Worm (Caenorhabditis elegans) whole organism, L3 larva: ENCODE measurements around the gene srh-159.
A peak's percentile ranks its signal among the peaks of the same experiment; 100 is the strongest.

Experiments
- R02D3.7 ChIP-seq: fragments of 150-350 bp; optimal IDR thresholded peaks from 2 replicates; lab custom pipeline; 2014; ENCODE audit warnings: missing biosample characterization, missing genetic modification characterization
- ZK546.5 ChIP-seq: sonication (generic microtip); optimal IDR thresholded peaks from 2 replicates; lab custom pipeline; 2017; ENCODE audit warnings: missing biosample characterization, missing genetic modification characterization
- aly-2 ChIP-seq: fragments of 150-350 bp; optimal IDR thresholded peaks from 2 replicates; lab custom pipeline; 2014; ENCODE audit warnings: missing biosample characterization, missing genetic modification characterization
- ama-1 ChIP-seq: fragments of 150-350 bp; optimal IDR thresholded peaks from 2 replicates; lab custom pipeline; 2018
- ceh-16 ChIP-seq: sonication (generic microtip); optimal IDR thresholded peaks from 2 replicates; lab custom pipeline; 2017; ENCODE audit warnings: missing biosample characterization, missing genetic modification characterization
- ceh-28 ChIP-seq: fragments of 150-350 bp; optimal IDR thresholded peaks from 2 replicates; lab custom pipeline; 2014; ENCODE audit warnings: missing biosample characterization, missing genetic modification reagents, missing genetic modification characterization
- ceh-9 ChIP-seq: sonication (generic microtip); optimal IDR thresholded peaks from 2 replicates; lab custom pipeline; 2018; ENCODE audit warnings: missing biosample characterization, missing genetic modification characterization
- egl-27 ChIP-seq: sonication (generic microtip); optimal IDR thresholded peaks from 4 replicates; lab custom pipeline; 2017; ENCODE audit warnings: missing biosample characterization, missing genetic modification reagents, missing genetic modification characterization
- egl-5 ChIP-seq: fragments of 150-350 bp; optimal IDR thresholded peaks from 2 replicates; lab custom pipeline; 2017; ENCODE audit warnings: missing biosample characterization, missing genetic modification reagents, missing genetic modification characterization, inconsistent platforms
- elt-1 ChIP-seq: fragments of 150-350 bp; optimal IDR thresholded peaks from 2 replicates; lab custom pipeline; 2014; ENCODE audit warnings: missing biosample characterization, missing genetic modification characterization
- elt-2 ChIP-seq: sonication (generic microtip); optimal IDR thresholded peaks from 2 replicates; lab custom pipeline; 2016; ENCODE audit warnings: missing genetic modification reagents, mild to moderate bottlenecking, missing genetic modification characterization, missing compliant biosample characterization
- elt-3 ChIP-seq, 3 experiments: fragments of 150-350 bp in 1 of 3; sonication (generic microtip) in 2 of 3; optimal IDR thresholded peaks; 2 replicates in 2 of 3; 4 replicates in 1 of 3; lab custom pipeline; 2014 to 2017; ENCODE audit warnings: missing biosample characterization in 3 of 3, missing genetic modification characterization in 3 of 3
- eor-1 ChIP-seq, 2 experiments: fragments of 150-350 bp; optimal IDR thresholded peaks; 2 replicates each; lab custom pipeline; 2014 to 2018; ENCODE audit warnings: missing biosample characterization in 2 of 2, missing genetic modification characterization in 2 of 2
- fkh-10 ChIP-seq: sonication (generic microtip); optimal IDR thresholded peaks from 2 replicates; lab custom pipeline; 2017; ENCODE audit warnings: missing biosample characterization, missing genetic modification reagents, missing genetic modification characterization
- fos-1 ChIP-seq: fragments of 150-350 bp; optimal IDR thresholded peaks from 2 replicates; lab custom pipeline; 2014; ENCODE audit warnings: missing biosample characterization, missing genetic modification characterization
- hmg-11 ChIP-seq: sonication (generic microtip); optimal IDR thresholded peaks from 2 replicates; lab custom pipeline; 2016; ENCODE audit warnings: missing genetic modification characterization, missing compliant biosample characterization
- jun-1 ChIP-seq: fragments of 150-350 bp; optimal IDR thresholded peaks from 2 replicates; lab custom pipeline; 2014; ENCODE audit warnings: missing biosample characterization, missing genetic modification reagents, missing genetic modification characterization
- lin-15B ChIP-seq: fragments of 150-350 bp; optimal IDR thresholded peaks from 2 replicates; lab custom pipeline; 2014; ENCODE audit warnings: missing biosample characterization, missing genetic modification characterization
- lin-39 ChIP-seq: fragments of 150-350 bp; optimal IDR thresholded peaks from 2 replicates; lab custom pipeline; 2018; ENCODE audit warnings: missing biosample characterization, missing genetic modification reagents, missing genetic modification characterization
- lsy-12 ChIP-seq: sonication (generic microtip); optimal IDR thresholded peaks from 2 replicates; lab custom pipeline; 2016; ENCODE audit warnings: mild to moderate bottlenecking, missing genetic modification characterization, missing compliant biosample characterization
- mdl-1 ChIP-seq: fragments of 150-350 bp; optimal IDR thresholded peaks from 2 replicates; lab custom pipeline; 2014; ENCODE audit warnings: missing biosample characterization, missing genetic modification characterization
- mml-1 ChIP-seq: fragments of 150-350 bp; sonication (generic microtip); optimal IDR thresholded peaks from 3 replicates; lab custom pipeline; 2014; ENCODE audit warnings: missing biosample characterization, missing genetic modification characterization
- nfya-1 ChIP-seq: sonication (generic microtip); optimal IDR thresholded peaks from 2 replicates; lab custom pipeline; 2017; ENCODE audit warnings: missing genetic modification characterization, mild to moderate bottlenecking, missing compliant biosample characterization, antibody characterized with exemption, moderate library complexity; ENCODE audit not compliant: insufficient read depth
- nhr-11 ChIP-seq: fragments of 150-350 bp; optimal IDR thresholded peaks from 2 replicates; lab custom pipeline; 2014; ENCODE audit warnings: missing biosample characterization, missing genetic modification characterization
- nhr-12 ChIP-seq: fragments of 150-350 bp; optimal IDR thresholded peaks from 2 replicates; lab custom pipeline; 2014; ENCODE audit warnings: missing biosample characterization, missing genetic modification characterization
- nhr-25 ChIP-seq: sonication (generic microtip); optimal IDR thresholded peaks from 2 replicates; lab custom pipeline; 2017; ENCODE audit warnings: missing biosample characterization, missing genetic modification characterization
- nhr-43 ChIP-seq: sonication (generic microtip); optimal IDR thresholded peaks from 2 replicates; lab custom pipeline; 2016; ENCODE audit warnings: mild to moderate bottlenecking, missing genetic modification characterization, missing compliant biosample characterization; ENCODE audit not compliant: poor library complexity, severe bottlenecking
- nhr-67 ChIP-seq: fragments of 150-350 bp; optimal IDR thresholded peaks from 2 replicates; lab custom pipeline; 2014; ENCODE audit warnings: missing biosample characterization, missing genetic modification characterization
- nhr-77 ChIP-seq: fragments of 150-350 bp; optimal IDR thresholded peaks from 2 replicates; lab custom pipeline; 2014; ENCODE audit warnings: missing biosample characterization, missing genetic modification characterization
- pqm-1 ChIP-seq: fragments of 150-350 bp; optimal IDR thresholded peaks from 2 replicates; lab custom pipeline; 2017; ENCODE audit warnings: missing biosample characterization, missing genetic modification characterization, inconsistent platforms
- sea-2 ChIP-seq: fragments of 150-350 bp; sonication (generic microtip); optimal IDR thresholded peaks from 4 replicates; lab custom pipeline; 2014; ENCODE audit warnings: missing biosample characterization, missing genetic modification reagents, missing genetic modification characterization
- snpc-4 ChIP-seq: fragments of 150-350 bp; optimal IDR thresholded peaks from 2 replicates; lab custom pipeline; 2014; ENCODE audit warnings: missing biosample characterization, missing genetic modification characterization
- unc-39 ChIP-seq: sonication (generic microtip); optimal IDR thresholded peaks from 4 replicates; lab custom pipeline; 2017; ENCODE audit warnings: missing biosample characterization, missing genetic modification characterization
- unc-62 ChIP-seq: fragments of 150-350 bp; sonication (generic microtip); optimal IDR thresholded peaks from 4 replicates; lab custom pipeline; 2014; ENCODE audit warnings: missing biosample characterization, missing genetic modification reagents, missing genetic modification characterization
- zag-1 ChIP-seq: fragments of 150-350 bp; optimal IDR thresholded peaks from 2 replicates; lab custom pipeline; 2014; ENCODE audit warnings: missing biosample characterization, missing genetic modification characterization
- ztf-11 ChIP-seq: fragments of 150-350 bp; optimal IDR thresholded peaks from 2 replicates; lab custom pipeline; 2014; ENCODE audit warnings: missing biosample characterization, missing genetic modification characterization

srh-159 gene

DNA sequence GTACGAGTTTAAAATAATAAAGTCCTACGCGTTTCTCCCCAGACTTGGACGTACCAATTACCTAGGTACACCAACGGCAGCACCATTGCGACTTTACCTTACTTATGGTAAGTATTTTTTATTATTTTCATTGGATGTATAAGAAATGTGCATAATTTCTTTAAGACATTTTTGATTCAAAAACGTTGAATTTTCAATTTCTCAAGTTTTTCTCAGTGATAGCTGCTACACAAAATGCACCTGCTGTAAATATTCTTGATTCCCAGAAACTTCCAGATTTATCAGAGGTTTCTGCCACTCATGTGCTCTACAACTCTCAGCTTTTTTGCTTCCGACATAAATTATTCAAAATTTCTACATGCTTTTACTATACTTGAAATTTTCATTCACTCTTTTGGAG lies at the start of gene srh-159:
TSS of gene srh-159 (plus strand) at position 301 of the 400 bp plus-strand sequence.
- TF ChIP-seq elt-1 (tag; lab: Kevin White, UChicago) (no peak), fos-1 (tag; lab: Kevin White, UChicago) (no peak), nhr-11 (no peak), mdl-1 (no peak), aly-2 (no peak), mml-1 (tag; lab: Kevin White, UChicago) (no peak), lin-39 (tag; lab: Kevin White, UChicago) (no peak), eor-1 (tag; optimal IDR thresholded peaks at IDR 0.05; lab: Kevin White, UChicago) (no peak), snpc-4 (tag; lab: Kevin White, UChicago) (no peak), fkh-10 (GFP tag; lab: Kevin White, UChicago) (no peak), lin-15B (no peak), egl-27 (tag; lab: Kevin White, UChicago) (no peak), hmg-11 (no peak), jun-1 (tag; lab: Kevin White, UChicago) (no peak), ceh-9 (no peak), ceh-28 (tag; lab: Kevin White, UChicago) (no peak)
- TF ChIP-seq, all 47 proteins: peak for 0

DNA sequence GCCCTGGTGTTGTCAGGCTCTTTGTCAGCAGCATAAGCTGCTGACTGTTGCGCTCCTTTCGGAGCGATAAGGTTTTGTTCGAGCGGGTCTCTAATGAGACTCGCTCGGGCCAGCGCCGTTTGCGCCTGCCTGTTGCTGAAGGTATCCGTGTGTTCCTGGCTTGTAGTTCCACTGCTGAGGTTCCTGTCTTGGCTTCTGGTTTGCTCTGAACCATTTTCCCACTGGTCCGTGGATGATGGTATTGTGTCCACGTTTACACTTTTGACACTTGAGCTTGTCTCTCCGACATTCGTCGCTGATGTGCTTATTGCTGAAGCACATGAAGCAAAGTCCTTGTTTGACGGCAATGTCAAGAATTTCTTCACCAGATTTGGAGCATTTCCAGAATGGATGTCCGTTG lies 30.9 kb upstream of the srh-159 start:
- no peak for TF ChIP-seq elt-3 (tag; optimal IDR thresholded peaks at IDR 0.05; lab: Kevin White, UChicago)
- TF ChIP-seq fos-1 (tag; lab: Kevin White, UChicago): no peak

DNA sequence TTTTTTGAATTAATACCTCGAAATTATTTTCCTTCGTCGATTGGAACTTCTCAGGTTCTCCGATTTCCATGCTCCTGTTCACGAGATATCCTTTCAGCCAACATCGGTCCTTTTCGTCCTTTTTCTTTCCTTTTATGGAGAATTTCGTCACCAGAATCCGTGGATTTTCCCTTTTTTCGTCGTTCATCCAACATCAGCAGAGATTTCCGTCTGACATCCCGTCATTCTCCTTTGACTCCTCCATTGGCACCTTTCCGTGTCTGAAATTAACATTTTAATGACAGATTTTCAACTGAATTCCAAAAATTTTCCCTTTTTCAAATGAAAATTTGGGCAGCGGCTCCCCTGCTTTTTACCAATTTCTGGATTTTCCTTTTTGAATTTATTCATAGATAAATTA lies 27.2 kb upstream of the srh-159 start:
- TF ChIP-seq lsy-12 (tag; lab: Kevin White, UChicago): no peak
- TF ChIP-seq nhr-25 (tag; lab: Kevin White, UChicago): no peak

DNA sequence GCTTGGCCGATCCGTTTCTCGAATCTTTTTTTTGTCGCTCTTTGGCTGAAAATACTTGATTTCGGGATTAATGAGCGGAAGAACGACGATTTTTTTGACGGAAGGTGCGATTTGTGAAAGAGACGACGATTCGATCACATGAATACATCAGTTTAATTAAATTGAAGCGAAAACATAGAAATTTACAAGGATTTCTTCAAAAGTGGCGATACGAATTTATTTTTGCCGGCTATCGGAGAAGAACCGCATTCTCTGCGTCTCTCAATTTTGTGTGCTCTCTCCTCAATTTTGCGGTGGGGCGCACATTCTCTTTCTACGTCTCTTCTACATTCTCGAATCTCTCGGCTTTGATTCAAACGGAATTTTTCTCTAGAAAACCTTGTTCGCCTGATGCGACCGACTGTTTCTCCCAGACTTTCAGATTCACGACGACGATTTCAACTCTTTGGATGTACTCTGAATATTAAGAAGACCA lies 26.7 kb upstream of the srh-159 start, which contains the start of gene F40D4.17:
TSS of gene F40D4.17 (minus strand) at position 51 of the 475 bp plus-strand sequence.
- TF ChIP-seq nhr-77 (tag; lab: Kevin White, UChicago) (no peak), zag-1 (tag; lab: Kevin White, UChicago) (no peak), sea-2 (GFP tag; lab: Kevin White, UChicago) (no peak), fos-1 (tag; lab: Kevin White, UChicago) (no peak), ceh-9 (no peak), nfya-1 (tag; lab: Kevin White, UChicago) (no peak)

DNA sequence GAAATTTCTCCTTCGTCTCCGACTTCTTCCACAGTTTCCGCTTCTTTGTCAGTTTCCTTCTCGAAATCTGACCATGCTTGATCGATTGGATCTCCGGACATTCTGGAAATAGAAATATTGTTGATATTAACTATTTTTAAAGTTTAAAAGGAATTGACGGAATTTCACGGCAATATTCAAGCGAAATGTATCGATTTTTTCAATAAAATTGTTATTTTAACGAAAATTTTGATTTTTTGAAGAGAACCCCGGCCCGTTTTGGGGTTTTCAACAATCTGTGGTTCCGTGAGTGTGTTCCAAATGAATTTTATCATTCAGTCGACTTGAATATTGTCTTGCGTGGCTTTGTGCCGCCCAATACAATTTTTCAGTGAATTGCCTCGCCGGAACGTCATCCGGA lies 25.0 kb upstream of the srh-159 start, which contains the start of gene F40D4.13:
TSS of gene F40D4.13 (minus strand) at position 101 of the 400 bp plus-strand sequence.
- no peak for TF ChIP-seq nhr-12
- no peak for TF ChIP-seq R02D3.7 (tag; lab: Kevin White, UChicago)
- no peak for TF ChIP-seq ZK546.5 (tag; lab: Kevin White, UChicago)
- TF ChIP-seq nhr-11: no peak
- TF ChIP-seq snpc-4 (tag; lab: Kevin White, UChicago): no peak
- no peak for TF ChIP-seq aly-2
- TF ChIP-seq lin-15B: no peak
- TF ChIP-seq eor-1 (tag; optimal IDR thresholded peaks at IDR 0.05; lab: Kevin White, UChicago): no peak
- no peak for TF ChIP-seq unc-39 (tag; lab: Kevin White, UChicago)
- TF ChIP-seq egl-5: no peak
- TF ChIP-seq nhr-67 (tag; lab: Kevin White, UChicago): no peak
- no peak for TF ChIP-seq sea-2 (GFP tag; lab: Kevin White, UChicago)
- TF ChIP-seq ama-1: no peak
- no peak for TF ChIP-seq nhr-25 (tag; lab: Kevin White, UChicago)
- TF ChIP-seq, all 47 proteins: peak for 0

DNA sequence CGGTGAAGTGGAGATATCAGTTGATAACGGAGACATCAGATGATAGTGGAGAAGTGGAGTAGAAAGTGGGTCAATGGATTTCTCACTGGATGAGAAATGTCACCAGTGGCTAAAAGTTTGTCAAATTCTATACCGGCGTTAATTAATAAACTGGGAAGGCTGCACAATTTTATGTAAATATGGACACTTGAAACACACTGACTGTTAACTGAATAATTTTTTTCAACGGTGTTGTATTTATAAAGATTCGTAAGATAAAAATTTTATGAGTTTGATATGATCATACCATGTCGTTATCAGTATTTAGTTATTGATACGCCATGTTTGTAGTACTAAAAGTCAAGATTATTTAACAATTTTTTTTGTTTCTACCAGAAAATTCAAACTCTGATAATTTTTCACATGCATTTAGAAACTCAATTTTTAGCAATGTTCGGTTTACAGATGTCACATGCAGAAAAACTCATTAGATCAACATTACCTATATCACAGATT lies 22.7 kb upstream of the srh-159 start, which contains the start of gene F40D4.12:
TSS of gene F40D4.12 (plus strand) at position 445 of the 495 bp plus-strand sequence.
- no peak for TF ChIP-seq nhr-43
- no peak for TF ChIP-seq nhr-25 (tag; lab: Kevin White, UChicago)
- TF ChIP-seq nhr-67 (tag; lab: Kevin White, UChicago): no peak
- TF ChIP-seq ceh-16: no peak
- TF ChIP-seq elt-2 (tag; lab: Kevin White, UChicago): peak; percentile 64
- no peak for TF ChIP-seq nhr-77 (tag; lab: Kevin White, UChicago)
- TF ChIP-seq unc-62 (GFP tag; lab: Kevin White, UChicago): no peak
- TF ChIP-seq ama-1: no peak
- no peak for TF ChIP-seq elt-3 (tag; optimal IDR thresholded peaks at IDR 0.05; lab: Kevin White, UChicago)
- no peak for TF ChIP-seq ZK546.5 (tag; lab: Kevin White, UChicago)
- no peak for TF ChIP-seq mml-1 (tag; lab: Kevin White, UChicago)
- no peak for TF ChIP-seq nhr-11
- no peak for TF ChIP-seq ztf-11 (tag; lab: Kevin White, UChicago)
- TF ChIP-seq pqm-1: peak; percentile 25
- TF ChIP-seq aly-2: no peak
